Fruit fly (Drosophila melanogaster) whole organism, embryonic: ENCODE results near the gene Acp76A.
A peak's percentile ranks its signal among the peaks of the same experiment; 100 is the strongest.

Experiments used
- Adf1 ChIP-seq: fragments of 200-800 bp; sonication (Bioruptor generic); IDR thresholded peaks from 2 replicates; pipeline ENCODE4 v1.3.6; 2022; ENCODE audit warnings: missing biosample characterization, missing genetic modification characterization
- Awh ChIP-seq: fragments of 200-800 bp; sonication (Bioruptor generic); IDR thresholded peaks from 2 replicates; pipeline ENCODE4, ENCODE4 v1.3.6; 2022; ENCODE audit warnings: missing biosample characterization, missing genetic modification characterization
- CG10209 ChIP-seq: fragments of 200-800 bp; sonication (Bioruptor generic); optimal IDR thresholded peaks from 3 replicates; lab custom pipeline; 2017; ENCODE audit warnings: missing biosample characterization, mild to moderate bottlenecking, missing genetic modification characterization, missing genetic modification reagents
- CG10543 ChIP-seq: fragments of 200-800 bp; sonication (Bioruptor generic); optimal IDR thresholded peaks from 3 replicates; lab custom pipeline; 2017; ENCODE audit warnings: missing biosample characterization, mild to moderate bottlenecking, missing genetic modification characterization, moderate library complexity
- CG11247 ChIP-seq: fragments of 200-800 bp; sonication (Bioruptor generic); IDR thresholded peaks from 2 replicates; pipeline ENCODE4 v1.3.6; 2022; ENCODE audit warnings: missing biosample characterization, missing genetic modification characterization
- CG13287 ChIP-seq: fragments of 200-800 bp; sonication (Bioruptor generic); IDR thresholded peaks from 2 replicates; pipeline ENCODE4 v1.3.6; 2022; ENCODE audit warnings: missing biosample characterization, missing genetic modification characterization; ENCODE audit not compliant: partially characterized antibody
- CG14014 ChIP-seq: fragments of 200-800 bp; sonication (Bioruptor generic); IDR thresholded peaks from 2 replicates; pipeline ENCODE4 v1.3.6; 2022; ENCODE audit warnings: missing biosample characterization, missing genetic modification characterization
- CG1529 ChIP-seq: fragments of 200-800 bp; sonication (Bioruptor generic); optimal IDR thresholded peaks from 3 replicates; lab custom pipeline; 2018; ENCODE audit warnings: missing biosample characterization, missing genetic modification characterization
- CG15479 ChIP-seq: fragments of 200-800 bp; sonication (Bioruptor generic); optimal IDR thresholded peaks from 3 replicates; lab custom pipeline; 2019; ENCODE audit warnings: missing biosample characterization, mild to moderate bottlenecking, missing genetic modification characterization, moderate library complexity
- CG16813 ChIP-seq: fragments of 200-800 bp; sonication (Bioruptor generic); IDR thresholded peaks from 3 replicates; pipeline ENCODE4 v1.3.6; 2022; ENCODE audit warnings: missing biosample characterization, missing genetic modification characterization; ENCODE audit not compliant: partially characterized antibody
- CG17328 ChIP-seq: fragments of 200-800 bp; sonication (Bioruptor generic); IDR thresholded peaks from 2 replicates; pipeline ENCODE4 v1.3.6; 2022; ENCODE audit warnings: missing biosample characterization, missing genetic modification characterization
- CG17359 ChIP-seq: fragments of 200-800 bp; sonication (Bioruptor generic); optimal IDR thresholded peaks from 3 replicates; lab custom pipeline; 2018; ENCODE audit warnings: missing biosample characterization, mild to moderate bottlenecking, missing genetic modification characterization, moderate library complexity
- CG17829 ChIP-seq: fragments of 200-800 bp; optimal IDR thresholded peaks from 2 replicates; lab custom pipeline; 2019; ENCODE audit warnings: missing biosample characterization, mild to moderate bottlenecking, missing genetic modification characterization, moderate library complexity
- CG18599 ChIP-seq: fragments of 200-800 bp; sonication (Bioruptor generic); optimal IDR thresholded peaks from 3 replicates; lab custom pipeline; 2017; ENCODE audit warnings: missing biosample characterization, missing genetic modification characterization, mild to moderate bottlenecking, moderate library complexity, missing genetic modification reagents
- CG2875 ChIP-seq: fragments of 200-800 bp; sonication (Bioruptor generic); optimal IDR thresholded peaks from 2 replicates; lab custom pipeline; 2017; ENCODE audit warnings: missing biosample characterization, mild to moderate bottlenecking, missing genetic modification characterization, missing genetic modification reagents
- CG31365 ChIP-seq: fragments of 200-800 bp; sonication (Bioruptor generic); optimal IDR thresholded peaks from 2 replicates; lab custom pipeline; 2018; ENCODE audit warnings: missing biosample characterization, mild to moderate bottlenecking, missing genetic modification characterization
- CG3163 ChIP-seq: fragments of 200-800 bp; sonication (Bioruptor generic); optimal IDR thresholded peaks from 3 replicates; lab custom pipeline; 2016; ENCODE audit warnings: missing biosample characterization, missing genetic modification characterization
- CG32772 ChIP-seq: fragments of 200-800 bp; sonication (Bioruptor generic); IDR thresholded peaks from 2 replicates; pipeline ENCODE4 v1.3.6; 2022; ENCODE audit warnings: missing biosample characterization, missing genetic modification characterization
- CG3407 ChIP-seq: fragments of 200-800 bp; sonication (Bioruptor generic); optimal IDR thresholded peaks from 2 replicates; lab custom pipeline; 2018; ENCODE audit warnings: missing biosample characterization, mild to moderate bottlenecking, missing genetic modification characterization
- CG4360 ChIP-seq: fragments of 200-800 bp; sonication (Bioruptor generic); IDR thresholded peaks from 2 replicates; pipeline ENCODE4 v1.3.6; 2022; ENCODE audit warnings: missing biosample characterization, missing genetic modification characterization
- CG5180 ChIP-seq: fragments of 200-800 bp; sonication (Bioruptor generic); optimal IDR thresholded peaks from 3 replicates; lab custom pipeline; 2017; ENCODE audit warnings: missing biosample characterization, missing genetic modification characterization, mild to moderate bottlenecking, moderate library complexity, missing genetic modification reagents
- CTCF ChIP-seq: fragments of 200-800 bp; sonication (Bioruptor generic); optimal IDR thresholded peaks from 2 replicates; lab custom pipeline; 2017; ENCODE audit warnings: missing biosample characterization, mild to moderate bottlenecking, missing genetic modification characterization, moderate library complexity
- Chrac-16 ChIP-seq: fragments of 200-800 bp; sonication (Bioruptor generic); optimal IDR thresholded peaks from 3 replicates; lab custom pipeline; 2016; ENCODE audit warnings: missing biosample characterization, missing genetic modification characterization
- CkIIα-i1 ChIP-seq: fragments of 200-800 bp; sonication (Bioruptor generic); IDR thresholded peaks from 2 replicates; pipeline ENCODE4 v1.3.6; 2022; ENCODE audit warnings: missing biosample characterization, missing genetic modification characterization
- Dfd ChIP-seq, 2 experiments: fragments of >200 bp; optimal IDR thresholded peaks; 2 replicates each; lab custom pipeline; 2017; ENCODE audit warnings: missing biosample characterization in 2 of 2, missing genetic modification characterization in 2 of 2
- Ets65A ChIP-seq: fragments of 200-800 bp; sonication (Bioruptor generic); peaks from one replicate; lab custom pipeline; 2016; ENCODE audit warnings: missing biosample characterization, missing genetic modification characterization
- Gug ChIP-seq: fragments of 200-800 bp; sonication (Bioruptor generic); IDR thresholded peaks from 4 replicates; pipeline ENCODE4 v1.3.6; 2022; ENCODE audit warnings: missing biosample characterization, missing genetic modification characterization
- HHEX ChIP-seq: fragments of 200-800 bp; sonication (Bioruptor generic); optimal IDR thresholded peaks from 3 replicates; lab custom pipeline; 2017; ENCODE audit warnings: missing biosample characterization, mild to moderate bottlenecking, missing genetic modification characterization, missing genetic modification reagents
- Nf-YC ChIP-seq: fragments of 200-800 bp; optimal IDR thresholded peaks from 3 replicates; lab custom pipeline; 2019; ENCODE audit warnings: missing biosample characterization, mild to moderate bottlenecking, missing genetic modification characterization, moderate library complexity
- Oaz ChIP-seq: fragments of 200-800 bp; sonication (Bioruptor generic); IDR thresholded peaks from 2 replicates; pipeline ENCODE4 v1.3.6; 2022; ENCODE audit warnings: missing biosample characterization, missing genetic modification characterization
- Side ChIP-seq: fragments of 200-800 bp; sonication (Bioruptor generic); optimal IDR thresholded peaks from 2 replicates; lab custom pipeline; 2016; ENCODE audit warnings: missing biosample characterization, missing genetic modification characterization
- Sox102F ChIP-seq: fragments of 200-800 bp; sonication (Bioruptor generic); optimal IDR thresholded peaks from 2 replicates; lab custom pipeline; 2018; ENCODE audit warnings: missing biosample characterization, mild to moderate bottlenecking, missing genetic modification characterization, moderate library complexity
- Trl ChIP-seq, 3 experiments: fragments of >200 bp in 2 of 3; fragments of 200-800 bp in 1 of 3; sonication (Bioruptor generic) in 1 of 3; optimal IDR thresholded peaks; 2 replicates in 1 of 3; 3 replicates in 2 of 3; lab custom pipeline; 2016 to 2017; ENCODE audit warnings: missing biosample characterization in 1 of 3, missing genetic modification characterization in 1 of 3
- ab ChIP-seq: fragments of 200-800 bp; sonication (Bioruptor generic); optimal IDR thresholded peaks from 2 replicates; lab custom pipeline; 2016; ENCODE audit warnings: missing biosample characterization, missing genetic modification characterization
- ash1 ChIP-seq: fragments of 200-800 bp; sonication (Bioruptor generic); optimal IDR thresholded peaks from 2 replicates; lab custom pipeline; 2018; ENCODE audit warnings: missing biosample characterization, mild to moderate bottlenecking, missing genetic modification characterization
- croc ChIP-seq: fragments of 200-800 bp; sonication (Bioruptor generic); conservative IDR thresholded peaks from 3 replicates; pipeline ENCODE4 v1.3.6; 2022; ENCODE audit warnings: missing biosample characterization, missing genetic modification characterization
- eve ChIP-seq, 2 experiments: fragments of >200 bp; optimal IDR thresholded peaks; 2 replicates each; lab custom pipeline; 2017; ENCODE audit warnings: missing biosample characterization in 2 of 2, missing genetic modification characterization in 2 of 2
- fd64A ChIP-seq: fragments of 200-800 bp; sonication (Bioruptor generic); optimal IDR thresholded peaks from 3 replicates; lab custom pipeline; 2018; ENCODE audit warnings: missing biosample characterization, mild to moderate bottlenecking, missing genetic modification characterization
- gro ChIP-seq: fragments of 200-800 bp; sonication (Bioruptor generic); optimal IDR thresholded peaks from 2 replicates; lab custom pipeline; 2016; ENCODE audit warnings: missing biosample characterization, missing genetic modification characterization
- ken ChIP-seq: fragments of 200-800 bp; sonication (Bioruptor generic); IDR thresholded peaks from 3 replicates; pipeline ENCODE4 v1.3.6; 2022; ENCODE audit warnings: missing biosample characterization, missing genetic modification characterization
- lbe ChIP-seq: fragments of 200-800 bp; sonication (Bioruptor generic); optimal IDR thresholded peaks from 2 replicates; lab custom pipeline; 2016; ENCODE audit warnings: missing biosample characterization, mild to moderate bottlenecking, missing genetic modification characterization
- nerfin-1 ChIP-seq: fragments of 200-800 bp; sonication (Bioruptor generic); optimal IDR thresholded peaks from 3 replicates; lab custom pipeline; 2019; ENCODE audit warnings: missing biosample characterization, mild to moderate bottlenecking, missing genetic modification characterization, moderate library complexity
- odd ChIP-seq: fragments of 200-800 bp; sonication (Bioruptor generic); optimal IDR thresholded peaks from 2 replicates; lab custom pipeline; 2017; ENCODE audit warnings: missing biosample characterization, mild to moderate bottlenecking, missing genetic modification characterization
- pan ChIP-seq, 4 experiments: fragments of >200 bp in 3 of 4; fragments of 200-800 bp in 1 of 4; sonication (Bioruptor generic) in 1 of 4; optimal IDR thresholded peaks in 3 of 4; IDR thresholded peaks in 1 of 4; 2 replicates each; pipeline versions ENCODE4 v1.3.6 to Lab custom; 2017 to 2022; ENCODE audit warnings: missing biosample characterization in 2 of 4, missing genetic modification characterization in 2 of 4, mixed read lengths in 1 of 4
- ranshi ChIP-seq: fragments of 200-800 bp; sonication (Bioruptor generic); IDR thresholded peaks from 2 replicates; pipeline ENCODE4 v1.3.6; 2022; ENCODE audit warnings: missing biosample characterization, missing genetic modification characterization
- ssp ChIP-seq: fragments of 200-800 bp; sonication (Bioruptor generic); IDR thresholded peaks from 2 replicates; pipeline ENCODE4 v1.3.6; 2022; ENCODE audit warnings: missing biosample characterization, missing genetic modification characterization
- tio ChIP-seq: fragments of 200-800 bp; sonication (Bioruptor generic); optimal IDR thresholded peaks from 2 replicates; lab custom pipeline; 2017; ENCODE audit warnings: missing biosample characterization, missing genetic modification characterization, inconsistent platforms
- trh ChIP-seq: fragments of 200-800 bp; sonication (Bioruptor generic); optimal IDR thresholded peaks from 2 replicates; lab custom pipeline; 2016; ENCODE audit warnings: missing biosample characterization, missing genetic modification characterization
- unc-4 ChIP-seq: fragments of 200-800 bp; sonication (Bioruptor generic); IDR thresholded peaks from 2 replicates; pipeline ENCODE4 v1.3.6; 2022; ENCODE audit warnings: missing biosample characterization, missing genetic modification characterization; ENCODE audit not compliant: partially characterized antibody

Gene Acp76A

DNA sequence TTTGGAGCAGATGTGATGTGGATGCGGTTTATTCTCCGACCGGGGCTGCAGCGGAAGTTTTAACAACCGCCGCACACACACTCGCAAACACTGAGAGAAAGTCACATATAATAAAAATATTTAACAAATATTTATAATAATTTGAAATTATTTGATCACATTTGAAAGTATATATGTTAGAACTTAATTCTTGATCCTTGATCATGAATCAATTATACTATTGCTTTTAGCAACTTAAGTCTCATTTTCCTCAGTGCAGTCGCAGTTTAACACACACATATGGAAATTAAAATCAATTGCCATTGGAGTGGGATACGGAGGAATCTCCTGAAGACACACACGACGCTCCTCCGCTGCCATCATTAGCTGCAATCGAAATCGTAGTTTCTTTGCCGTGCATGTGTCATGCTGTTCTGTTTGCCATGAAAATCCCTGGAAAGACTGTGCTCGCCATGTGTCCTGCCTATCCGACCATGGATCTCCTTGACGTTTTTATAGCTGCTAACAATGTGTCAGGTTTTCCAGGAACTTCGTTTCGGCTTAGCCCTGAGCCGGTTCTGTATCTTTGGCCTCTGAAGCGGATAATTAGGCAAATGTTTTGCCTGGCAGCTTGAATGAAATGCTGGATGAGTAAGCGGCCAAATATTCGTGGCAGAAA is 18.5 kb downstream of the Acp76A start (continued):
- no peak for TF ChIP-seq eve (GFP tag; optimal IDR thresholded peaks at IDR 0.05; lab: Kevin White, UChicago)
- TF ChIP-seq Adf1 (GFP tag; lab: Robert Waterston, UW): no peak
- no peak for TF ChIP-seq CG31365 (tag; lab: Kevin White, UChicago)
- no peak for TF ChIP-seq ash1 (GFP tag; lab: Kevin White, UChicago)
- peak; percentile 80 for TF ChIP-seq CG10209 (GFP tag; lab: Kevin White, UChicago)
- peak; percentile 62 for TF ChIP-seq HHEX (GFP tag; lab: Kevin White, UChicago)
- peak; percentile 81 for TF ChIP-seq croc (GFP tag; lab: Robert Waterston, UW)
- TF ChIP-seq CG15479 (GFP tag; lab: Kevin White, UChicago): peak; percentile 19
- peak; percentile 53 for TF ChIP-seq lbe (GFP tag; lab: Kevin White, UChicago)
- TF ChIP-seq Dfd (GFP tag; optimal IDR thresholded peaks at IDR 0.05; lab: Kevin White, UChicago): no peak
- TF ChIP-seq CG10543 (GFP tag; lab: Kevin White, UChicago): peak; percentile 7
- peak; percentile 58; the same call in 1 of the 3 replicates for TF ChIP-seq ken
- TF ChIP-seq CTCF (GFP tag; lab: Kevin White, UChicago): no peak
- TF ChIP-seq CG3407: peak; percentile 57
- peak; percentile 28; the same call in 1 of the 2 replicates for TF ChIP-seq CG14014 (GFP tag; lab: Robert Waterston, UW)
- TF ChIP-seq CG3163 (GFP tag; lab: Kevin White, UChicago): no peak
- no peak for TF ChIP-seq trh
- TF ChIP-seq CG17359: peak; percentile 76
- TF ChIP-seq ssp (GFP tag; lab: Robert Waterston, UW): peak; percentile 52
- TF ChIP-seq fd64A: no peak
- peak; percentile 15 for TF ChIP-seq CG18599 (GFP tag; lab: Kevin White, UChicago)
- peak; percentile 83 for TF ChIP-seq Ets65A (GFP tag; lab: Kevin White, UChicago)
- peak; percentile 33; the same call in 1 of the 4 replicates for TF ChIP-seq Gug (GFP tag; lab: Robert Waterston, UW)
- TF ChIP-seq nerfin-1 (tag; lab: Kevin White, UChicago): peak; percentile 75
- peak; percentile 74 for TF ChIP-seq CG32772 (GFP tag; lab: Robert Waterston, UW)
- no peak for TF ChIP-seq CG13287 (GFP tag; lab: Robert Waterston, UW)
- peak; percentile 76 for TF ChIP-seq Sox102F (GFP tag; lab: Kevin White, UChicago)
- TF ChIP-seq CG16813 (GFP tag; lab: Robert Waterston, UW): no peak
- TF ChIP-seq gro (GFP tag; lab: Kevin White, UChicago): no peak
- peak; percentile 38 for TF ChIP-seq odd (GFP tag; lab: Kevin White, UChicago)
- TF ChIP-seq CG5180 (GFP tag; lab: Kevin White, UChicago): no peak
- TF ChIP-seq CG17829 (tag; lab: Kevin White, UChicago): peak; percentile 93
- peak; percentile 69 for TF ChIP-seq CG2875
- TF ChIP-seq Oaz (GFP tag; lab: Robert Waterston, UW): no peak
- peak; percentile 73 for TF ChIP-seq ranshi
- TF ChIP-seq Awh (GFP tag; lab: Robert Waterston, UW): peak; percentile 48; the same call in 1 of the 2 replicates
- TF ChIP-seq ab (GFP tag; lab: Kevin White, UChicago): no peak
- TF ChIP-seq CG17328: peak; percentile 87
- peak; percentile 70 for TF ChIP-seq CG1529
- no peak for TF ChIP-seq pan (optimal IDR thresholded peaks at IDR 0.05; lab: Kevin White, UChicago)
- TF ChIP-seq pan (GFP tag; optimal IDR thresholded peaks at IDR 0.05 in 1 of 2, IDR thresholded peaks at IDR 0.05 in 1 of 2): peak in 1 of 2 experiments; percentile 48
- TF ChIP-seq CG11247 (GFP tag; lab: Robert Waterston, UW): 0 out of 2 replicates have a peak, but pooled peaks have one; percentile 28
- TF ChIP-seq Nf-YC: no peak
- TF ChIP-seq CG4360 (GFP tag; lab: Robert Waterston, UW): peak; percentile 46; the same call in 1 of the 2 replicates
- TF ChIP-seq tio (GFP tag; lab: Kevin White, UChicago): peak; percentile 27
- TF ChIP-seq Chrac-16 (GFP tag; lab: Kevin White, UChicago): peak; percentile 77
- no peak for TF ChIP-seq Side
- no peak for TF ChIP-seq Trl (optimal IDR thresholded peaks at IDR 0.05; lab: Kevin White, UChicago)
- no peak for TF ChIP-seq Trl (GFP tag; optimal IDR thresholded peaks at IDR 0.05; lab: Kevin White, UChicago)
- TF ChIP-seq CkIIα-i1 (GFP tag; lab: Robert Waterston, UW): no peak
- no peak for TF ChIP-seq unc-4 (GFP tag; lab: Robert Waterston, UW)
